Worm (Caenorhabditis elegans) whole organism, young adult: ENCODE data around the gene ssup-72.

Source experiments
- B0019.2 ChIP-seq: fragments of 200-800 bp; sonication (Bioruptor generic); conservative IDR thresholded peaks from 2 replicates; pipeline ENCODE4 v1.3.6; 2022; ENCODE audit warnings: missing genetic modification reagents, missing genetic modification characterization, missing compliant biosample characterization
- B0035.1 ChIP-seq: sonication (generic microtip); optimal IDR thresholded peaks from 2 replicates; lab custom pipeline; 2016; ENCODE audit warnings: missing genetic modification characterization, mild to moderate bottlenecking, missing compliant biosample characterization, missing genotype, missing genetic modification reagents
- B0261.1 ChIP-seq: sonication (generic microtip); optimal IDR thresholded peaks from 2 replicates; lab custom pipeline; 2016; ENCODE audit warnings: mild to moderate bottlenecking, missing genetic modification characterization, moderate library complexity, missing compliant biosample characterization
- F22D6.2 ChIP-seq: sonication (generic microtip); optimal IDR thresholded peaks from 2 replicates; lab custom pipeline; 2016; ENCODE audit warnings: mild to moderate bottlenecking, missing genetic modification characterization, missing compliant biosample characterization
- F57C9.4 ChIP-seq: sonication (generic microtip); optimal IDR thresholded peaks from 2 replicates; lab custom pipeline; 2017; ENCODE audit warnings: mild to moderate bottlenecking, missing genetic modification characterization, missing compliant biosample characterization
- T26A5.8 ChIP-seq: sonication (generic microtip); optimal IDR thresholded peaks from 2 replicates; lab custom pipeline; 2016; ENCODE audit warnings: missing genetic modification characterization, missing compliant biosample characterization
- Y53F4B.3 ChIP-seq: fragments of 200-800 bp; sonication (Bioruptor generic); IDR thresholded peaks from 2 replicates; pipeline ENCODE4 v1.3.6; 2022; ENCODE audit warnings: missing genetic modification reagents, missing genetic modification characterization, missing compliant biosample characterization
- Y95B8A.8 ChIP-seq: fragments of 200-800 bp; sonication (Bioruptor generic); IDR thresholded peaks from 2 replicates; pipeline ENCODE4 v1.3.6; 2022; ENCODE audit warnings: missing genetic modification reagents, missing genetic modification characterization, missing compliant biosample characterization
- ZK185.1 ChIP-seq: sonication (generic microtip); optimal IDR thresholded peaks from 2 replicates; lab custom pipeline; 2016; ENCODE audit warnings: mild to moderate bottlenecking, missing genetic modification characterization, missing compliant biosample characterization; ENCODE audit not compliant: poor library complexity, severe bottlenecking
- akir-1 ChIP-seq: fragments of 200-800 bp; sonication (Bioruptor generic); optimal IDR thresholded peaks from 2 replicates; lab custom pipeline; 2018; ENCODE audit warnings: mild to moderate bottlenecking, missing genetic modification characterization, moderate library complexity, missing compliant biosample characterization
- ama-1 ChIP-seq, 3 experiments: fragments of 150-350 bp in 1 of 3; sonication (generic microtip) in 2 of 3; optimal IDR thresholded peaks; 2 replicates each; lab custom pipeline; 2014 to 2018; ENCODE audit warnings: missing biosample characterization in 2 of 3, missing genetic modification characterization in 2 of 3, missing genetic modification reagents in 2 of 3
- aptf-3 ChIP-seq: fragments of 200-800 bp; sonication (Bioruptor generic); IDR thresholded peaks from 2 replicates; pipeline ENCODE4 v1.3.6; 2022; ENCODE audit warnings: missing genetic modification characterization, missing compliant biosample characterization
- bed-2 ChIP-seq: fragments of 200-800 bp; sonication (Bioruptor generic); IDR thresholded peaks from 2 replicates; pipeline ENCODE4 v1.3.6; 2022; ENCODE audit warnings: missing genetic modification reagents, missing genetic modification characterization, missing compliant biosample characterization
- ccch-3 ChIP-seq: fragments of 200-800 bp; sonication (Bioruptor generic); optimal IDR thresholded peaks from 2 replicates; lab custom pipeline; 2018; ENCODE audit warnings: mild to moderate bottlenecking, missing genetic modification characterization, missing compliant biosample characterization
- cebp-1 ChIP-seq, 2 experiments: fragments of 200-800 bp in 1 of 2; sonication (Bioruptor generic) in 1 of 2; sonication (generic microtip) in 1 of 2; IDR thresholded peaks in 1 of 2; optimal IDR thresholded peaks in 1 of 2; 2 replicates each; pipeline versions ENCODE4 v1.3.6 to Lab custom; 2017 to 2022; ENCODE audit warnings: missing compliant biosample characterization in 2 of 2, missing genetic modification characterization in 2 of 2, mild to moderate bottlenecking in 1 of 2, missing genetic modification reagents in 1 of 2, moderate library complexity in 1 of 2
- dox-1 ChIP-seq: fragments of 200-800 bp; sonication (Bioruptor generic); IDR thresholded peaks from 2 replicates; pipeline ENCODE4 v1.3.6; 2022; ENCODE audit warnings: missing genetic modification reagents, missing genetic modification characterization, missing compliant biosample characterization
- ets-4 ChIP-seq: fragments of 200-800 bp; sonication (Bioruptor generic); optimal IDR thresholded peaks from 2 replicates; lab custom pipeline; 2018; ENCODE audit warnings: mild to moderate bottlenecking, missing genetic modification characterization, missing compliant biosample characterization
- lin-26 ChIP-seq: fragments of 200-800 bp; sonication (Bioruptor generic); IDR thresholded peaks from 2 replicates; pipeline ENCODE4 v1.3.6; 2022; ENCODE audit warnings: missing genetic modification reagents, missing genetic modification characterization, missing compliant biosample characterization
- lir-1 ChIP-seq: fragments of 200-800 bp; sonication (Bioruptor generic); conservative IDR thresholded peaks from 2 replicates; pipeline ENCODE4 v1.3.6; 2022; ENCODE audit warnings: missing genetic modification reagents, missing genetic modification characterization, missing compliant biosample characterization
- lsy-27 ChIP-seq: sonication (generic microtip); optimal IDR thresholded peaks from 2 replicates; lab custom pipeline; 2017; ENCODE audit warnings: missing genetic modification characterization, mild to moderate bottlenecking, missing compliant biosample characterization, antibody characterized with exemption, missing genotype, borderline replicate concordance; ENCODE audit not compliant: insufficient read depth
- mcd-1 ChIP-seq: fragments of 200-800 bp; sonication (Bioruptor generic); IDR thresholded peaks from 2 replicates; pipeline ENCODE4 v1.3.6; 2022; ENCODE audit warnings: missing genetic modification reagents, missing genetic modification characterization, missing compliant biosample characterization
- nfya-2 ChIP-seq: fragments of 200-800 bp; sonication (Bioruptor generic); IDR thresholded peaks from 2 replicates; pipeline ENCODE4 v1.3.6; 2022; ENCODE audit warnings: missing genetic modification reagents, missing genetic modification characterization, missing compliant biosample characterization
- nhr-179 ChIP-seq: sonication (generic microtip); optimal IDR thresholded peaks from 2 replicates; lab custom pipeline; 2016; ENCODE audit warnings: mild to moderate bottlenecking, missing genetic modification characterization, missing compliant biosample characterization
- nhr-90 ChIP-seq: sonication (generic microtip); optimal IDR thresholded peaks from 2 replicates; lab custom pipeline; 2016; ENCODE audit warnings: missing genotype, mild to moderate bottlenecking, missing genetic modification characterization, missing compliant biosample characterization
- pbrm-1 ChIP-seq: fragments of 200-800 bp; sonication (Bioruptor generic); IDR thresholded peaks from 2 replicates; pipeline ENCODE4 v1.3.6; 2022; ENCODE audit warnings: missing genetic modification reagents, missing genetic modification characterization, missing compliant biosample characterization
- rcor-1 ChIP-seq: fragments of 200-800 bp; sonication (Bioruptor generic); IDR thresholded peaks from 2 replicates; pipeline ENCODE4 v1.3.6; 2022; ENCODE audit warnings: missing genetic modification reagents, missing genetic modification characterization, missing compliant biosample characterization
- sdz-38 ChIP-seq: sonication (generic microtip); optimal IDR thresholded peaks from 2 replicates; lab custom pipeline; 2016; ENCODE audit warnings: missing genotype, missing genetic modification characterization, missing compliant biosample characterization
- snpc-1.1 ChIP-seq: sonication (generic microtip); optimal IDR thresholded peaks from 2 replicates; lab custom pipeline; 2017; ENCODE audit warnings: missing genetic modification characterization, mild to moderate bottlenecking, missing compliant biosample characterization, antibody characterized with exemption, moderate library complexity, missing genotype, missing genetic modification reagents; ENCODE audit not compliant: insufficient read depth
- somi-1 ChIP-seq: fragments of 200-800 bp; sonication (Bioruptor generic); optimal IDR thresholded peaks from 2 replicates; lab custom pipeline; 2018; ENCODE audit warnings: mild to moderate bottlenecking, missing genetic modification characterization, missing compliant biosample characterization
- sptf-2 ChIP-seq: fragments of 200-800 bp; sonication (Bioruptor generic); optimal IDR thresholded peaks from 2 replicates; lab custom pipeline; 2018; ENCODE audit warnings: mild to moderate bottlenecking, missing genetic modification characterization, missing compliant biosample characterization
- xnd-1 ChIP-seq: sonication (generic microtip); optimal IDR thresholded peaks from 2 replicates; lab custom pipeline; 2016; ENCODE audit warnings: missing genotype, missing genetic modification reagents, missing genetic modification characterization, missing compliant biosample characterization
- ztf-18 ChIP-seq: sonication (generic microtip); optimal IDR thresholded peaks from 2 replicates; lab custom pipeline; 2016; ENCODE audit warnings: missing genotype, mild to moderate bottlenecking, missing genetic modification characterization, missing compliant biosample characterization
- ztf-26 ChIP-seq: sonication (generic microtip); optimal IDR thresholded peaks from 2 replicates; lab custom pipeline; 2017; ENCODE audit warnings: missing genetic modification characterization, missing compliant biosample characterization
- ztf-28 ChIP-seq: fragments of 200-800 bp; sonication (Bioruptor generic); IDR thresholded peaks from 2 replicates; pipeline ENCODE4 v1.3.6; 2022; ENCODE audit warnings: missing genetic modification reagents, missing genetic modification characterization, missing compliant biosample characterization

Gene ssup-72

DNA sequence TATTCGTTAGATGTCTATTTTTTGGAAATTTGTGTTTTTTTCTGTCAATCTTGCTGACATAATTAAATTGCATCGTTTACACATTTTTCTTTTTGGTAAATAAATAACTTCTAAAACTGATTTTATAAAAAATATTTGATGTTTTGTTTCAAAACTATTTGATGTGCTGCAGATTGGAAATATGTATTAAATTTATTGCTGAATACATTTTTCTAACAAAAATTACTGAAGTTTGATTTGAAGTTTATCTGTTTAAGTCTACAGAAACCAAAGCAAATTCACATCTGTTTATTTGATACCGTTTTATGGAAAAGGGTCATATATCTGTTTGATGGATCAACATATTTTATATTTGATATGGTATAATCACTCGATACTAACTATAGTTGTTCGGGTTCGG lies 39.9 kb downstream of the ssup-72 start:
- TF ChIP-seq F57C9.4 (tag; lab: Kevin White, UChicago) (no peak), lsy-27 (tag; lab: Kevin White, UChicago) (no peak), cebp-1 (GFP tag; IDR thresholded peaks at IDR 0.05; lab: Robert Waterston, UW) (no peak), cebp-1 (tag; optimal IDR thresholded peaks at IDR 0.05; lab: Kevin White, UChicago) (no peak), ztf-28 (GFP tag; lab: Robert Waterston, UW) (no peak), nhr-179 (tag; lab: Kevin White, UChicago) (no peak), mcd-1 (GFP tag; lab: Robert Waterston, UW) (no peak), snpc-1.1 (tag; lab: Kevin White, UChicago) (no peak), Y53F4B.3 (GFP tag; lab: Robert Waterston, UW) (no peak), B0261.1 (no peak), somi-1 (GFP tag; lab: Kevin White, UChicago) (no peak), Y95B8A.8 (GFP tag; lab: Robert Waterston, UW) (no peak), aptf-3 (GFP tag; lab: Robert Waterston, UW) (no peak), dox-1 (GFP tag; lab: Robert Waterston, UW) (no peak), B0035.1 (tag; lab: Kevin White, UChicago) (no peak), ztf-26 (no peak), sptf-2 (GFP tag; lab: Kevin White, UChicago) (no peak), rcor-1 (no peak), xnd-1 (no peak)

DNA sequence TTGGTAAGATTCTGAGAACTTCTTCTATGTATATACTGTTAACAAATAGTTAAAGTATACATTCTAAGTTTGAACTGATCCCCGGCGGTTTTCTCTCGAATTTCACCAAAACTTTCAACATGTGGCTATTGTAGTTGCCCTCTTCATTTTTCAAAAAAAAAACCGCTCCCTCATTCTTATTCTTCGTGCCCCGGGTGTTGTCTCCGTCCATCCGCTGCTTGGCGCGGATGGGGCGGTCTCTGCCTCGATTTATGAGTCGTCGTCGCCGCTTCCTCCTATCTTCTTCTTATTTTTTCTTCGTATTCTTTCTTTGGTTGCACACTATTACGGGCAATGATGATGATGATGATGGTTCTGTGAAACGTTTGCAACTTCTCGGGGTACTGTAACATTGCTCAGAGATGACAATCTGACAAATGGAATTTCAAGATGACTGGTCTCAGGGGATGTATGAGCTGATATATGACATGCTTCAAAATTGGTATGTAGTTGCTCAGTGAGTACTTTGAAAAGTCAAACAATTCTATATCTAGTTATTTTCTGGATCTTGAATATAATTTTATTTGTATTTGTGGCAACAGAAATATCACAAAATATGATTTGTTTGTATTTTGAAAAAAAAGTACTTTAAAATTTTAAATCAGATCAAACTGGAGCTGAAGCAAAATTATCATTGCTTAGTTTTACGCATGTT lies 44.0 kb downstream of the ssup-72 start:
- TF ChIP-seq ets-4 (GFP tag; lab: Kevin White, UChicago) = no peak
- TF ChIP-seq ztf-28 (GFP tag; lab: Robert Waterston, UW) = no peak
- TF ChIP-seq cebp-1 (GFP tag; IDR thresholded peaks at IDR 0.05; lab: Robert Waterston, UW) = no peak
- TF ChIP-seq cebp-1 (tag; optimal IDR thresholded peaks at IDR 0.05; lab: Kevin White, UChicago) = no peak
- TF ChIP-seq B0019.2 = no peak
- TF ChIP-seq nhr-90 = no peak
- no peak for TF ChIP-seq ccch-3 (GFP tag; lab: Kevin White, UChicago)
- TF ChIP-seq nhr-179 (tag; lab: Kevin White, UChicago) = no peak
- TF ChIP-seq lin-26 = 0 out of 2 replicates have a peak, but pooled peaks have one; percentile 25

DNA sequence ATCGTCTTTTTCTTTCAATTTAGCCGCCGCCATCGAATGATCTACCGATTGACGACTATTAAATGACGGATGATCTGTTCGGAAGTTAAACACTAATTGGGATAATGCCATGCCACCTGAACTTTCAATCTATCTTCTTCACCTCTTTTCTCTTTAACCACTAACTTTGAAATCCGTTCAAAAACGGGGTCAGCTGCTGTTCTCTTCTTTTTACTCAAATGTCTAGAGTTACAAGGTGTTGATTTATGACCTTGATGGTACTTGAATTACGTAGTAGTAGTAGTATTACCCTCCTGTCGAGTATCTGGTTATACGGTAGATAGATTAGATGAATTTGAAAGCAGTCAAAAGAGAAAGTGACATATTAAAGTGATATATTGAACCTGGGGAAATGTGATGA lies 44.7 kb downstream of the ssup-72 start:
- TF ChIP-seq akir-1 (GFP tag; lab: Kevin White, UChicago) = no peak

DNA sequence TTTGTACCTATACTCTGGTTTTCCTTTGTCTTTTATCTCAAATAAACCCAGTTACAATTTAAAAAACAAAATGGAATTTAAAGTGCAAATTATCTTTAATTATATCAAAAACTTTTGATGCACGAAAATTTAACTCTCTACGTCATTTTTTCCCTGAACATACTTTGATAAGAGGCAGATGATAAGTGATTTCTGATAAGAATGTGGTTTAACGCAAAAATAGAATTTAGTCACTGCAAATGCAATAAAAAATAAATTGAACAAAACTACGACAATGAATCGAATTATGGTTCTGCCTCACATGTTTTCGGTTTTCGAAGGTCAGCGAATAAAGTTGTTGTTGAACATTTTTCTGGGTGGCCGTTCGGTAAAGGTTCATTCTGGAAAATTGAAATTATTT lies 45.4 kb downstream of the ssup-72 start:
- TF ChIP-seq sdz-38 = no peak
- no peak for TF ChIP-seq ztf-26
- TF ChIP-seq bed-2 (GFP tag; lab: Robert Waterston, UW) = no peak
- TF ChIP-seq F57C9.4 (tag; lab: Kevin White, UChicago) = no peak
- no peak for TF ChIP-seq F22D6.2
- no peak for TF ChIP-seq lir-1 (GFP tag; lab: Robert Waterston, UW)
- no peak for TF ChIP-seq pbrm-1
- no peak for TF ChIP-seq ztf-18 (tag; lab: Kevin White, UChicago)
- TF ChIP-seq nfya-2 = no peak
- TF ChIP-seq T26A5.8 = no peak
- TF ChIP-seq ama-1 (optimal IDR thresholded peaks at IDR 0.05; lab: Kevin White, UChicago) = no peak
- no peak for TF ChIP-seq ama-1 (GFP tag; optimal IDR thresholded peaks at IDR 0.05; lab: Kevin White, UChicago)
- TF ChIP-seq ZK185.1 = no peak
